Worm (Caenorhabditis elegans) whole organism, young adult: ENCODE data around the gene F36H9.5.
A peak's percentile ranks its signal among the peaks of the same experiment; 100 is the strongest.

Source experiments
- B0336.3 ChIP-seq: fragments of 200-800 bp; sonication (Bioruptor generic); IDR thresholded peaks from 2 replicates; pipeline ENCODE4 v1.3.6; 2022; ENCODE audit warnings: missing genetic modification characterization, missing compliant biosample characterization
- D2030.7 ChIP-seq: fragments of 200-800 bp; sonication (Bioruptor generic); IDR thresholded peaks from 2 replicates; pipeline ENCODE4 v1.3.6; 2022; ENCODE audit warnings: missing genetic modification reagents, missing genetic modification characterization, missing compliant biosample characterization
- F22D6.2 ChIP-seq: sonication (generic microtip); optimal IDR thresholded peaks from 2 replicates; lab custom pipeline; 2016; ENCODE audit warnings: mild to moderate bottlenecking, missing genetic modification characterization, missing compliant biosample characterization
- F55B11.4 ChIP-seq: sonication (generic microtip); optimal IDR thresholded peaks from 2 replicates; lab custom pipeline; 2016; ENCODE audit warnings: missing compliant biosample characterization, missing genetic modification characterization, borderline replicate concordance; ENCODE audit not compliant: insufficient read depth
- Y53G8AR.9 ChIP-seq: fragments of 200-800 bp; sonication (Bioruptor generic); conservative IDR thresholded peaks from 2 replicates; pipeline ENCODE4 v1.3.6; 2022; ENCODE audit warnings: missing genetic modification reagents, missing genetic modification characterization, missing compliant biosample characterization
- aptf-2 ChIP-seq: fragments of 200-800 bp; sonication (Bioruptor generic); conservative IDR thresholded peaks from 2 replicates; pipeline ENCODE4 v1.3.6; 2022; ENCODE audit warnings: missing genetic modification reagents, missing genetic modification characterization, missing compliant biosample characterization
- athp-1 ChIP-seq: sonication (generic microtip); optimal IDR thresholded peaks from 2 replicates; lab custom pipeline; 2017; ENCODE audit warnings: mild to moderate bottlenecking, missing genetic modification characterization, missing compliant biosample characterization
- attf-6 ChIP-seq: fragments of 200-800 bp; sonication (Bioruptor generic); IDR thresholded peaks from 2 replicates; pipeline ENCODE4 v1.3.6; 2022; ENCODE audit warnings: missing genetic modification reagents, missing genetic modification characterization, missing compliant biosample characterization
- bed-1 ChIP-seq: fragments of 200-800 bp; sonication (Bioruptor generic); IDR thresholded peaks from 2 replicates; pipeline ENCODE4 v1.3.6; 2022; ENCODE audit warnings: missing genetic modification reagents, missing genetic modification characterization, missing compliant biosample characterization
- cebp-2 ChIP-seq: fragments of 200-800 bp; sonication (Bioruptor generic); IDR thresholded peaks from 2 replicates; pipeline ENCODE4 v1.3.6; 2022; ENCODE audit warnings: missing genetic modification characterization, missing compliant biosample characterization
- die-1 ChIP-seq: sonication (generic microtip); optimal IDR thresholded peaks from 2 replicates; lab custom pipeline; 2016; ENCODE audit warnings: missing genotype, mild to moderate bottlenecking, missing genetic modification characterization, missing compliant biosample characterization
- dox-1 ChIP-seq: fragments of 200-800 bp; sonication (Bioruptor generic); IDR thresholded peaks from 2 replicates; pipeline ENCODE4 v1.3.6; 2022; ENCODE audit warnings: missing genetic modification reagents, missing genetic modification characterization, missing compliant biosample characterization
- efl-1 ChIP-seq: fragments of 150-350 bp; optimal IDR thresholded peaks from 2 replicates; lab custom pipeline; 2014; ENCODE audit warnings: missing biosample characterization, missing genetic modification reagents, missing genetic modification characterization
- him-1 ChIP-seq: sonication (generic microtip); optimal IDR thresholded peaks from 2 replicates; lab custom pipeline; 2016; ENCODE audit warnings: missing genotype, missing genetic modification reagents, missing genetic modification characterization, missing compliant biosample characterization
- hmg-20 ChIP-seq: fragments of 200-800 bp; sonication (Bioruptor generic); IDR thresholded peaks from 2 replicates; pipeline ENCODE4 v1.3.6; 2022; ENCODE audit warnings: missing genetic modification reagents, missing genetic modification characterization, missing compliant biosample characterization
- hrde-1 ChIP-seq: sonication (generic microtip); optimal IDR thresholded peaks from 2 replicates; lab custom pipeline; 2016; ENCODE audit warnings: missing genetic modification characterization, mild to moderate bottlenecking, missing compliant biosample characterization, moderate library complexity, missing genotype, missing genetic modification reagents, borderline replicate concordance
- lin-26 ChIP-seq: fragments of 200-800 bp; sonication (Bioruptor generic); IDR thresholded peaks from 2 replicates; pipeline ENCODE4 v1.3.6; 2022; ENCODE audit warnings: missing genetic modification reagents, missing genetic modification characterization, missing compliant biosample characterization
- lin-40 ChIP-seq: sonication (generic microtip); optimal IDR thresholded peaks from 2 replicates; lab custom pipeline; 2016; ENCODE audit warnings: missing genetic modification characterization, mild to moderate bottlenecking, missing compliant biosample characterization, missing genotype, missing genetic modification reagents
- lin-54 ChIP-seq: fragments of 200-800 bp; sonication (Bioruptor generic); optimal IDR thresholded peaks from 2 replicates; lab custom pipeline; 2018; ENCODE audit warnings: mild to moderate bottlenecking, missing genetic modification characterization, missing compliant biosample characterization
- mes-4 ChIP-seq: sonication (generic microtip); optimal IDR thresholded peaks from 2 replicates; lab custom pipeline; 2016; ENCODE audit warnings: missing genotype, missing genetic modification characterization, missing compliant biosample characterization
- nhr-120 ChIP-seq: fragments of 200-800 bp; sonication (Bioruptor generic); IDR thresholded peaks from 2 replicates; pipeline ENCODE4 v1.3.6; 2022; ENCODE audit warnings: missing genetic modification characterization, missing compliant biosample characterization
- nhr-80 ChIP-seq: sonication (generic microtip); optimal IDR thresholded peaks from 2 replicates; lab custom pipeline; 2016; ENCODE audit warnings: missing genetic modification characterization, missing compliant biosample characterization
- pha-4 ChIP-seq: fragments of 150-350 bp; sonication (generic microtip); optimal IDR thresholded peaks from 2 replicates; lab custom pipeline; 2014; ENCODE audit warnings: missing biosample characterization, missing genetic modification reagents, missing genetic modification characterization
- rpc-1 ChIP-seq, 2 experiments: fragments of 150-350 bp in 1 of 2; sonication (generic microtip) in 1 of 2; optimal IDR thresholded peaks; 2 replicates each; lab custom pipeline; 2014 to 2018; ENCODE audit warnings: missing biosample characterization in 1 of 2, missing genetic modification characterization in 1 of 2, missing genetic modification reagents in 1 of 2, missing genotype in 1 of 2
- sea-2 ChIP-seq: fragments of 200-800 bp; sonication (Bioruptor generic); IDR thresholded peaks from 2 replicates; pipeline ENCODE4 v1.3.6; 2022; ENCODE audit warnings: missing genetic modification characterization, missing compliant biosample characterization
- snpc-1.3 ChIP-seq: sonication (generic microtip); optimal IDR thresholded peaks from 2 replicates; lab custom pipeline; 2017; ENCODE audit warnings: missing genetic modification characterization, mild to moderate bottlenecking, missing compliant biosample characterization, antibody characterized with exemption, moderate library complexity, missing genotype, missing genetic modification reagents; ENCODE audit not compliant: insufficient read depth
- sptf-2 ChIP-seq: fragments of 200-800 bp; sonication (Bioruptor generic); optimal IDR thresholded peaks from 2 replicates; lab custom pipeline; 2018; ENCODE audit warnings: mild to moderate bottlenecking, missing genetic modification characterization, missing compliant biosample characterization
- tbp1 ChIP-seq: fragments of 200-800 bp; sonication (Bioruptor generic); optimal IDR thresholded peaks from 2 replicates; lab custom pipeline; 2018; ENCODE audit warnings: mild to moderate bottlenecking, missing genetic modification characterization, missing compliant biosample characterization
- unc-62 ChIP-seq: fragments of 150-350 bp; optimal IDR thresholded peaks from 2 replicates; lab custom pipeline; 2014; ENCODE audit warnings: missing biosample characterization, missing genetic modification reagents, missing genetic modification characterization
- xnd-1 ChIP-seq: sonication (generic microtip); optimal IDR thresholded peaks from 2 replicates; lab custom pipeline; 2016; ENCODE audit warnings: missing genotype, missing genetic modification reagents, missing genetic modification characterization, missing compliant biosample characterization
- zfh-2 ChIP-seq: fragments of 200-800 bp; sonication (Bioruptor generic); conservative IDR thresholded peaks from 2 replicates; pipeline ENCODE4 v1.3.6; 2022; ENCODE audit warnings: missing genetic modification reagents, missing genetic modification characterization, missing compliant biosample characterization
- zim-3 ChIP-seq: sonication (generic microtip); optimal IDR thresholded peaks from 2 replicates; lab custom pipeline; 2017; ENCODE audit warnings: mild to moderate bottlenecking, missing genetic modification characterization, moderate library complexity, missing compliant biosample characterization
- ztf-3 ChIP-seq: fragments of 200-800 bp; sonication (Bioruptor generic); optimal IDR thresholded peaks from 2 replicates; lab custom pipeline; 2018; ENCODE audit warnings: mild to moderate bottlenecking, missing genetic modification characterization, missing compliant biosample characterization
- ztf-6 ChIP-seq: fragments of 200-800 bp; sonication (Bioruptor generic); IDR thresholded peaks from 2 replicates; pipeline ENCODE4 v1.3.6; 2022; ENCODE audit warnings: missing genetic modification reagents, missing genetic modification characterization, missing compliant biosample characterization

The F36H9.5 gene

ce11 chrV:1803043-1803442 is 21.2 kb upstream of the F36H9.5 start, which contains the start of gene srt-41:
Gene srt-41, minus strand, starts transcription at chrV:1803143.
- TF ChIP-seq lin-54 (GFP tag; lab: Kevin White, UChicago) (no peak), D2030.7 (GFP tag; lab: Robert Waterston, UW) (no peak), F22D6.2 (tag; lab: Kevin White, UChicago) (no peak), xnd-1 (no peak), athp-1 (tag; lab: Kevin White, UChicago) (no peak)

ce11 chrV:1797900-1798299 is 16.1 kb upstream of the F36H9.5 start, which contains the start of gene F36H9.10:
Gene F36H9.10, plus strand, starts transcription at chrV:1798200.
- no peak for TF ChIP-seq athp-1 (tag; lab: Kevin White, UChicago)
- peak; percentile 34 for TF ChIP-seq tbp1
- TF ChIP-seq sptf-2 (GFP tag; lab: Kevin White, UChicago), result no peak
- TF ChIP-seq rpc-1 (optimal IDR thresholded peaks at IDR 0.05; lab: Kevin White, UChicago), result no peak
- peak; percentile 62 for TF ChIP-seq rpc-1 (tag; optimal IDR thresholded peaks at IDR 0.05; lab: Kevin White, UChicago)
- TF ChIP-seq D2030.7 (GFP tag; lab: Robert Waterston, UW), result peak; percentile 41; the same call in 1 of the 2 replicates

DNA sequence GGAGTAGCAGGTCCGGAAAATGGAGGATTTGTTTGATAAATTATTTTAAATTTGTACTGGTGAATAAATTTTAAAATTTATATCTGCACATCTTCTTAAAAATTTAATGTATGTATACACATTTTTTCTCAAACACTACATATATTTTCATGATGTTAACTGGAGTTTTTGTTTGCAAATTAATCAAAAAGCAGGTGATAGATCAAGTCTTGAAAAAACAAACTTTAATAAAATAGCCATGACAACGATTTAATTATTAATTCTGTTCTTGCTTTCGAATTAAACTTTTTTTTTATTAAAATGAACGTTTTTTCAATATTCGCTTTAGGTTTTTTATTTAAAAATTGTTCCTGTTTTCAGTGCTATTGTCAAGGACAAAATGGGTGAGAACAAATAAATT is 12.4 kb upstream of the F36H9.5 start, which contains the start of gene F36H9.1:
Gene F36H9.1, plus strand, starts transcription at position 301 of the 400 bp plus-strand sequence.
- no peak for TF ChIP-seq unc-62 (GFP tag; lab: Kevin White, UChicago)
- no peak for TF ChIP-seq hmg-20 (GFP tag; lab: Robert Waterston, UW)
- no peak for TF ChIP-seq dox-1 (GFP tag; lab: Robert Waterston, UW)
- TF ChIP-seq lin-40 (tag; lab: Kevin White, UChicago), result no peak
- TF ChIP-seq him-1 (tag; lab: Kevin White, UChicago), result no peak
- TF ChIP-seq lin-26 (GFP tag; lab: Robert Waterston, UW), result no peak
- no peak for TF ChIP-seq sea-2 (GFP tag; lab: Robert Waterston, UW)

ce11 chrV:1789495-1789894 is 7.7 kb upstream of the F36H9.5 start:
- TF ChIP-seq Y53G8AR.9 (no peak), snpc-1.3 (tag; lab: Kevin White, UChicago) (no peak), hrde-1 (tag; lab: Kevin White, UChicago) (no peak), ztf-3 (GFP tag; lab: Kevin White, UChicago) (no peak), attf-6 (GFP tag; lab: Robert Waterston, UW) (no peak), bed-1 (GFP tag; lab: Robert Waterston, UW) (no peak), nhr-120 (GFP tag; lab: Robert Waterston, UW) (no peak), dox-1 (GFP tag; lab: Robert Waterston, UW) (no peak), ztf-6 (no peak), mes-4 (tag; lab: Kevin White, UChicago) (no peak), F55B11.4 (no peak), cebp-2 (no peak), aptf-2 (GFP tag; lab: Robert Waterston, UW) (no peak), efl-1 (GFP tag; lab: Kevin White, UChicago) (no peak), die-1 (tag; lab: Kevin White, UChicago) (no peak)

DNA sequence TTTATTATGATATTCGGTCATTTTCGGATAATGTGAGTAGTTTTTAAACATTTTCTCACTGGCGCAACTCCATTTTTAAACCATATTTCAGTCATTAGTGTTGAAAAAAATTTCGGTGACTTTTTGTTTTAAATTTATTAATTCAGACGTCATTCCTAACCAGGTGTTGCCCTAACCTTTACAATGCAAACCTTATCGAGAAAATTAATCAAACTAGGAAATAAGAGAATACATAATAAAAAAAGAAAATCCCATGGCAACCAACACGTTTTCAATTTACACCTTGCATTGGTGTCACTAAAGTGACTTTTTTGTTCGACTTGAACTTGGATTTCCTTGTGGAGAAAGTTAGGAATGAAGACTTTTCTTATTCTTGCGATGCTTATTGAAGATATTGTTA is 6.3 kb upstream of the F36H9.5 start, which contains the start of gene F36H9.2:
Gene F36H9.2, plus strand, starts transcription at position 301 of the 400 bp plus-strand sequence.
- no peak for TF ChIP-seq Y53G8AR.9
- no peak for TF ChIP-seq pha-4 (tag; lab: Kevin White, UChicago)
- no peak for TF ChIP-seq zfh-2 (GFP tag; lab: Robert Waterston, UW)
- no peak for TF ChIP-seq lin-40 (tag; lab: Kevin White, UChicago)
- no peak for TF ChIP-seq zim-3 (tag; lab: Kevin White, UChicago)
- TF ChIP-seq nhr-80 (tag; lab: Kevin White, UChicago), result no peak
- TF ChIP-seq B0336.3 (GFP tag; lab: Robert Waterston, UW), result no peak
- TF ChIP-seq lin-54 (GFP tag; lab: Kevin White, UChicago), result no peak
- TF ChIP-seq D2030.7 (GFP tag; lab: Robert Waterston, UW), result no peak
- TF ChIP-seq, all 124 proteins: peak for 0
